Worm (Caenorhabditis elegans) whole organism, mixed stage, embryonic: ENCODE data around the gene comt-5.

Source experiments
- blmp-1 ChIP-seq: fragments of 150-350 bp; optimal IDR thresholded peaks from 2 replicates; lab custom pipeline; 2014; ENCODE audit warnings: missing biosample characterization, missing genetic modification characterization
- mep-1 ChIP-seq: fragments of 150-350 bp; optimal IDR thresholded peaks from 2 replicates; lab custom pipeline; 2017; ENCODE audit warnings: missing biosample characterization, missing genetic modification reagents, missing genetic modification characterization, inconsistent platforms
- sem-2 ChIP-seq: fragments of 200-800 bp; sonication (Bioruptor generic); optimal IDR thresholded peaks from 2 replicates; lab custom pipeline; 2018; ENCODE audit warnings: mild to moderate bottlenecking, missing genetic modification characterization, missing compliant biosample characterization

DNA sequence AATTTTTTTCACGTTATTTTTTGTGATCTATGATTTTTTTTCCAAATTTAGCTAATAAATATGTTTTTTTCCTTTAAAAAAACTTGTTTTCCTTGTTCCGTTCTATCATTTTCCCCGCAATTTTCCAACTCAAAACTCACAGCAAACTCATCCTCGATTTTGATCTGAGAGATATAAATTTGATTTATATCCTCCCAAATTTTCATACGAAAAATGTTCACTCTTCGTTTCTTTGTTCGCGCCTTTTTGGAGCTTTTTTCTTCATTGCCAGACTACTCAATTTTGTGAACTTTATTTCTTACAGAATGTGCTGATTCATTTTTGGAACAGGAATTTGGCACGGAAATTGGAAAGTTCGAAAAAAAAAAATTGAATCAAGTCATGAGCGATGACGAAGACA is 34.7 kb downstream of the comt-5 start, which contains the start of gene F59A7.14:
- TF ChIP-seq mep-1 = no peak
- no peak for TF ChIP-seq sem-2 (GFP tag; lab: Kevin White, UChicago)
- TF ChIP-seq blmp-1 (tag; lab: Kevin White, UChicago) = no peak
